Worm (Caenorhabditis elegans) whole organism, L1 larva: ENCODE data around the gene cone-1.

Experiments
- C16A3.4 ChIP-seq: fragments of 150-350 bp; optimal IDR thresholded peaks from 2 replicates; lab custom pipeline; 2014; ENCODE audit warnings: missing biosample characterization, missing genetic modification characterization
- aha-1 ChIP-seq: fragments of 150-350 bp; optimal IDR thresholded peaks from 2 replicates; lab custom pipeline; 2014; ENCODE audit warnings: missing biosample characterization, missing genetic modification characterization
- ama-1 ChIP-seq: fragments of 150-350 bp; optimal IDR thresholded peaks from 2 replicates; lab custom pipeline; 2014
- blmp-1 ChIP-seq: fragments of 150-350 bp; optimal IDR thresholded peaks from 2 replicates; lab custom pipeline; 2014; ENCODE audit warnings: missing biosample characterization, missing genetic modification characterization
- ceh-88 ChIP-seq: fragments of 200-800 bp; sonication (Bioruptor generic); IDR thresholded peaks from 2 replicates; pipeline ENCODE4 v1.3.6; 2022; ENCODE audit warnings: missing genetic modification characterization, missing compliant biosample characterization
- ceh-90 ChIP-seq: sonication (generic microtip); optimal IDR thresholded peaks from 2 replicates; lab custom pipeline; 2016; ENCODE audit warnings: missing genetic modification characterization, missing compliant biosample characterization
- ces-1 ChIP-seq: fragments of 150-350 bp; optimal IDR thresholded peaks from 2 replicates; lab custom pipeline; 2014; ENCODE audit warnings: missing biosample characterization, missing genetic modification reagents, missing genetic modification characterization
- dpl-1 ChIP-seq, 3 experiments: fragments of 150-350 bp in 2 of 3; sonication (generic microtip) in 1 of 3; optimal IDR thresholded peaks; 2 replicates each; lab custom pipeline; 2014 to 2017; ENCODE audit warnings: missing biosample characterization in 3 of 3, missing genetic modification characterization in 3 of 3, missing genetic modification reagents in 3 of 3
- dsc-1 ChIP-seq: sonication (generic microtip); optimal IDR thresholded peaks from 2 replicates; lab custom pipeline; 2016; ENCODE audit warnings: mild to moderate bottlenecking, missing genetic modification characterization, missing compliant biosample characterization
- efl-1 ChIP-seq, 4 experiments: fragments of 150-350 bp; optimal IDR thresholded peaks in 3 of 4; peaks in 1 of 4; 1 replicate in 1 of 4; 2 replicates in 3 of 4; lab custom pipeline; 2014; ENCODE audit warnings: missing biosample characterization in 2 of 4, missing genetic modification characterization in 2 of 4, missing genetic modification reagents in 2 of 4
- efl-3 ChIP-seq: fragments of 200-800 bp; sonication (Bioruptor generic); optimal IDR thresholded peaks from 2 replicates; lab custom pipeline; 2018; ENCODE audit warnings: mild to moderate bottlenecking, missing genetic modification characterization, missing compliant biosample characterization
- egl-13 ChIP-seq: sonication (generic microtip); optimal IDR thresholded peaks from 2 replicates; lab custom pipeline; 2016; ENCODE audit warnings: missing genotype, missing genetic modification reagents, missing genetic modification characterization, missing compliant biosample characterization
- elt-2 ChIP-seq: sonication (generic microtip); optimal IDR thresholded peaks from 2 replicates; lab custom pipeline; 2016; ENCODE audit warnings: missing genetic modification characterization, mild to moderate bottlenecking, inconsistent platforms, missing compliant biosample characterization, missing genetic modification reagents
- elt-3 ChIP-seq, 6 experiments: fragments of 150-350 bp in 1 of 6; sonication (generic microtip); optimal IDR thresholded peaks; 2 replicates each; lab custom pipeline; 2017 to 2018; ENCODE audit warnings: missing biosample characterization in 6 of 6, missing genetic modification characterization in 6 of 6, inconsistent platforms in 1 of 6
- fkh-8 ChIP-seq: sonication (generic microtip); optimal IDR thresholded peaks from 2 replicates; lab custom pipeline; 2016; ENCODE audit warnings: mild to moderate bottlenecking, missing genetic modification characterization, missing compliant biosample characterization
- fos-1 ChIP-seq: fragments of 150-350 bp; optimal IDR thresholded peaks from 2 replicates; lab custom pipeline; 2014; ENCODE audit warnings: missing biosample characterization, missing genetic modification characterization
- grh-1 ChIP-seq: fragments of 200-800 bp; sonication (Bioruptor generic); IDR thresholded peaks from 2 replicates; pipeline ENCODE4 v1.3.6; 2022; ENCODE audit warnings: missing genetic modification reagents, missing genetic modification characterization, missing compliant biosample characterization
- hlh-4 ChIP-seq: sonication (generic microtip); optimal IDR thresholded peaks from 2 replicates; lab custom pipeline; 2016; ENCODE audit warnings: mild to moderate bottlenecking, missing genetic modification characterization, missing compliant biosample characterization
- isw-1 ChIP-seq: fragments of 200-800 bp; sonication (Bioruptor generic); IDR thresholded peaks from 2 replicates; pipeline ENCODE4 v1.3.6; 2022; ENCODE audit warnings: missing genetic modification characterization, missing compliant biosample characterization
- jun-1 ChIP-seq: fragments of 150-350 bp; optimal IDR thresholded peaks from 2 replicates; lab custom pipeline; 2014; ENCODE audit warnings: missing biosample characterization, missing genetic modification reagents, missing genetic modification characterization
- lin-13 ChIP-seq: fragments of 150-350 bp; optimal IDR thresholded peaks from 2 replicates; lab custom pipeline; 2014; ENCODE audit warnings: missing biosample characterization, missing genetic modification reagents, missing genetic modification characterization
- lin-14 ChIP-seq: fragments of 200-800 bp; sonication (Bioruptor generic); optimal IDR thresholded peaks from 2 replicates; lab custom pipeline; 2018; ENCODE audit warnings: mild to moderate bottlenecking, missing genetic modification characterization, moderate library complexity, missing compliant biosample characterization
- lin-35 ChIP-seq, 2 experiments: fragments of 150-350 bp; optimal IDR thresholded peaks; 2 replicates each; lab custom pipeline; 2014; ENCODE audit warnings: missing biosample characterization in 2 of 2, missing genetic modification characterization in 2 of 2, missing genetic modification reagents in 2 of 2
- lir-3 ChIP-seq: sonication (generic microtip); optimal IDR thresholded peaks from 2 replicates; lab custom pipeline; 2016; ENCODE audit warnings: mild to moderate bottlenecking, missing genetic modification characterization, moderate library complexity, missing compliant biosample characterization; ENCODE audit not compliant: poor library complexity
- lsy-2 ChIP-seq, 2 experiments: fragments of 150-350 bp; optimal IDR thresholded peaks; 2 replicates each; lab custom pipeline; 2014; ENCODE audit warnings: missing biosample characterization in 2 of 2, missing genetic modification characterization in 2 of 2
- mab-9 ChIP-seq: fragments of 200-800 bp; sonication (Bioruptor generic); IDR thresholded peaks from 2 replicates; pipeline ENCODE4 v1.3.6; 2022; ENCODE audit warnings: missing genetic modification reagents, missing genetic modification characterization, missing compliant biosample characterization
- mdl-1 ChIP-seq, 2 experiments: fragments of 150-350 bp; optimal IDR thresholded peaks; 2 replicates each; lab custom pipeline; 2014 to 2017; ENCODE audit warnings: missing biosample characterization in 2 of 2, missing genetic modification characterization in 2 of 2, inconsistent platforms in 1 of 2
- mef-2 ChIP-seq: fragments of 150-350 bp; optimal IDR thresholded peaks from 2 replicates; lab custom pipeline; 2014; ENCODE audit warnings: missing biosample characterization, missing genetic modification characterization
- nhr-11 ChIP-seq: fragments of 150-350 bp; optimal IDR thresholded peaks from 2 replicates; lab custom pipeline; 2014; ENCODE audit warnings: missing biosample characterization, missing genetic modification characterization
- nhr-19 ChIP-seq: fragments of 200-800 bp; sonication (Bioruptor generic); conservative IDR thresholded peaks from 2 replicates; pipeline ENCODE4 v1.3.6; 2022; ENCODE audit warnings: missing genetic modification characterization, missing compliant biosample characterization
- nhr-237 ChIP-seq: fragments of 150-350 bp; optimal IDR thresholded peaks from 2 replicates; lab custom pipeline; 2014; ENCODE audit warnings: missing biosample characterization, missing genetic modification characterization
- nhr-71 ChIP-seq: sonication (generic microtip); optimal IDR thresholded peaks from 2 replicates; lab custom pipeline; 2016; ENCODE audit warnings: mild to moderate bottlenecking, missing genetic modification characterization, moderate library complexity, missing compliant biosample characterization
- nhr-76 ChIP-seq: sonication (generic microtip); optimal IDR thresholded peaks from 2 replicates; lab custom pipeline; 2017; ENCODE audit warnings: missing biosample characterization, missing genetic modification characterization
- nhr-77 ChIP-seq: fragments of 150-350 bp; optimal IDR thresholded peaks from 2 replicates; lab custom pipeline; 2014; ENCODE audit warnings: missing biosample characterization, missing genetic modification characterization
- nhr-84 ChIP-seq: sonication (generic microtip); optimal IDR thresholded peaks from 2 replicates; lab custom pipeline; 2017; ENCODE audit warnings: missing biosample characterization, missing genetic modification characterization
- pqm-1 ChIP-seq: sonication (generic microtip); optimal IDR thresholded peaks from 3 replicates; lab custom pipeline; 2017; ENCODE audit warnings: missing biosample characterization, missing genetic modification characterization
- skn-1 ChIP-seq: fragments of 150-350 bp; optimal IDR thresholded peaks from 2 replicates; lab custom pipeline; 2014; ENCODE audit warnings: missing biosample characterization, missing genetic modification characterization
- snpc-4 ChIP-seq: fragments of 150-350 bp; optimal IDR thresholded peaks from 2 replicates; lab custom pipeline; 2014; ENCODE audit warnings: missing biosample characterization, missing genetic modification characterization
- snu-23 ChIP-seq: sonication (generic microtip); optimal IDR thresholded peaks from 2 replicates; lab custom pipeline; 2016; ENCODE audit warnings: missing genetic modification characterization, missing compliant biosample characterization
- sup-37 ChIP-seq: fragments of 200-800 bp; sonication (Bioruptor generic); optimal IDR thresholded peaks from 2 replicates; lab custom pipeline; 2018; ENCODE audit warnings: mild to moderate bottlenecking, missing genetic modification characterization, missing compliant biosample characterization
- swsn-7 ChIP-seq: sonication (generic microtip); optimal IDR thresholded peaks from 2 replicates; lab custom pipeline; 2016; ENCODE audit warnings: missing genetic modification characterization, missing compliant biosample characterization
- tbx-2 ChIP-seq: sonication (generic microtip); optimal IDR thresholded peaks from 2 replicates; lab custom pipeline; 2016; ENCODE audit warnings: missing genetic modification characterization, missing compliant biosample characterization
- unc-130 ChIP-seq: fragments of 150-350 bp; optimal IDR thresholded peaks from 2 replicates; lab custom pipeline; 2017; ENCODE audit warnings: missing biosample characterization, missing genetic modification characterization, inconsistent platforms
- unc-30 ChIP-seq: sonication (generic microtip); optimal IDR thresholded peaks from 2 replicates; lab custom pipeline; 2017; ENCODE audit warnings: missing biosample characterization, missing genetic modification characterization
- unc-86 ChIP-seq: sonication (generic microtip); optimal IDR thresholded peaks from 2 replicates; lab custom pipeline; 2016; ENCODE audit warnings: missing genetic modification characterization, missing compliant biosample characterization
- unc-98 ChIP-seq: fragments of 200-800 bp; sonication (Bioruptor generic); IDR thresholded peaks from 2 replicates; pipeline ENCODE4 v1.3.6; 2022; ENCODE audit warnings: missing genetic modification characterization, missing compliant biosample characterization
- vab-15 ChIP-seq: sonication (generic microtip); optimal IDR thresholded peaks from 2 replicates; lab custom pipeline; 2017; ENCODE audit warnings: missing genotype, mild to moderate bottlenecking, missing genetic modification characterization, missing compliant biosample characterization
- xbp-1 ChIP-seq: sonication (generic microtip); optimal IDR thresholded peaks from 2 replicates; lab custom pipeline; 2016; ENCODE audit warnings: missing genetic modification characterization, missing compliant biosample characterization
- zag-1 ChIP-seq: fragments of 150-350 bp; optimal IDR thresholded peaks from 2 replicates; lab custom pipeline; 2014; ENCODE audit warnings: missing biosample characterization, missing genetic modification characterization
- ztf-4 ChIP-seq: fragments of 150-350 bp; optimal IDR thresholded peaks from 2 replicates; lab custom pipeline; 2014; ENCODE audit warnings: missing biosample characterization, missing genetic modification characterization

The cone-1 gene

DNA sequence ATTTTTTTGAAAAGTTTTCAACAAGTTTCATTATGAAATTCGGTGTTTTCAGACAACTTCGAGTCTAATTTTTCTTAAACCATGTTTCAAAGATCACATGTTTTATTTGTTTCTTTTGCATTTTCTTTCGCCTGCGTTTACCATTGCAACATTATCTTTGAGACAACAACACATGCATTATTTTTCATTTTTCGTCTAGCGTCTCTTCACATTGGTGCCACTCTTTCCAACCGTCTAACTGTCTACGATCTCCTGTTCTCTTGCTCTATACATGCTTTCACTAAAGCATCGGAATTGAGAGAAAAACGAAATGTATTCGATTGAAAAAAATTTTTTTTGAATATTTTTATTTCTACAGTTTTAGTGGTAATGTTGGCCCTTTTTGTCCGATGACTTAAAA is 48.1 kb downstream of the cone-1 start (continued):
- no peak for TF ChIP-seq nhr-84 (tag; lab: Kevin White, UChicago)
- no peak for TF ChIP-seq unc-98 (GFP tag; lab: Robert Waterston, UW)
- TF ChIP-seq nhr-19, result no peak; the same call in 1 of the 2 replicates
- no peak for TF ChIP-seq nhr-77 (tag; lab: Kevin White, UChicago)
- TF ChIP-seq lsy-2 (tag; optimal IDR thresholded peaks at IDR 0.05; lab: Kevin White, UChicago), result peak; percentile 76 to 77
- peak; percentile 14 for TF ChIP-seq C16A3.4 (tag; lab: Kevin White, UChicago)
- TF ChIP-seq fos-1 (tag; lab: Kevin White, UChicago), result peak; percentile 13
- peak; percentile 80 for TF ChIP-seq nhr-71 (tag; lab: Kevin White, UChicago)
- TF ChIP-seq pqm-1 (tag; lab: Kevin White, UChicago), result no peak
- TF ChIP-seq xbp-1 (tag; lab: Kevin White, UChicago), result peak; percentile 29
- TF ChIP-seq nhr-11, result no peak
- TF ChIP-seq snu-23, result peak; percentile 76
- TF ChIP-seq unc-30, result no peak
- TF ChIP-seq lin-14 (GFP tag; lab: Kevin White, UChicago), result peak; percentile 83
- peak; percentile 15 for TF ChIP-seq jun-1 (tag; lab: Kevin White, UChicago)
- TF ChIP-seq ceh-90 (tag; lab: Kevin White, UChicago), result no peak
- TF ChIP-seq dpl-1 (GFP tag; optimal IDR thresholded peaks at IDR 0.05; lab: Kevin White, UChicago), result peak in 2 of 3 experiments; percentile 51 to 53
- peak; percentile 21 for TF ChIP-seq unc-86 (tag; lab: Kevin White, UChicago)
- no peak for TF ChIP-seq vab-15 (tag; lab: Kevin White, UChicago)
- TF ChIP-seq fkh-8 (tag; lab: Kevin White, UChicago), result peak; percentile 16
- no peak for TF ChIP-seq nhr-76 (tag; lab: Kevin White, UChicago)
- no peak for TF ChIP-seq zag-1
- peak in 1 of 2 experiments; percentile 71 for TF ChIP-seq mdl-1 (tag; optimal IDR thresholded peaks at IDR 0.05; lab: Kevin White, UChicago)
- peak; percentile 28 for TF ChIP-seq dsc-1 (tag; lab: Kevin White, UChicago)
- TF ChIP-seq unc-130 (tag; lab: Kevin White, UChicago), result no peak
- TF ChIP-seq swsn-7 (tag; lab: Kevin White, UChicago), result peak; percentile 66
- TF ChIP-seq nhr-237 (tag; lab: Kevin White, UChicago), result no peak
- peak in 1 of 6 experiments; percentile 28 for TF ChIP-seq elt-3 (tag; optimal IDR thresholded peaks at IDR 0.05; lab: Kevin White, UChicago)
- TF ChIP-seq hlh-4 (tag; lab: Kevin White, UChicago), result no peak
- TF ChIP-seq tbx-2, result peak; percentile 62
- peak; percentile 91 for TF ChIP-seq blmp-1 (tag; lab: Kevin White, UChicago)
- TF ChIP-seq, all 84 proteins: peak for 29

DNA sequence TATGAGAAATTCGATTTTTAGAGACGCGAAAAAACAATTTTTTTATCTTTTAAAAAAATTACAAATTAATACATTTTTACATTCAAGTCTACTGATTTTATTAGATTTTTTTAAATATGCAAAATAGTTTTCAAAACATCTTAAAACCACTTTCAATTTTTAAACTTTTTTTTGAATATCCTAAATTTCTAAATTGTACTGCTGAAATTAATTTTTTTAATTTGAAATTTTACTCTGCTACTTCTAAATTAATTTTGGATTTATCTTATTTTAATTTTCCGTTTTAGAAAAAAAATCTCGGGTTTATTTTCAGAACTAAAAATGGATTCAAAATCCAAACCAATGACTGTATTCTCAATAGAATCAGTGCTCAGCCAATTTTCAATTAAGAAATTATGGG is 48.6 kb downstream of the cone-1 start, which contains the start of gene Y71H2B.8:
Gene Y71H2B.8 (plus strand): TSS at position 301 of the 400 bp plus-strand sequence.
- TF ChIP-seq skn-1 (tag; lab: Kevin White, UChicago), result no peak
- no peak for TF ChIP-seq ces-1
- TF ChIP-seq grh-1 (GFP tag; lab: Robert Waterston, UW), result no peak
- TF ChIP-seq snpc-4 (tag; lab: Kevin White, UChicago), result no peak
- TF ChIP-seq ceh-88 (GFP tag; lab: Robert Waterston, UW), result no peak
- TF ChIP-seq, all 84 proteins: peak for 0

DNA sequence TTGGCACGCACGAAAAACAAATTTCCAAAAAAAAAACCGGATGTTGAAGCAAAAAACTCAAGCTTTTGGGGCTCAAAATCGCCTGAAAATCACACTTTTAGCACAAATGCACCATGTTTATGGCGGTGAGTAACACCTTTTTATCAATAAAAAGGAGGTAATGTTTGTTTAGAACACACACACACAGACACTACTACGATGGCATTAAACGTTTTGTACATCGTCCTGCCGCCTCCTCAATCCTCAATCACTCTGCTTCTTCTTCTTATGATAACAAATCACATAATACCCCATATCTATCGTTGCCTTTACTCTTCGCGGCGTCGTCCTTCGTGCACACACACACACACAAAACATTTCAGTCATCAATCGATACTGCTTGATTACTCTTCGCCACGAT is 55.8 kb downstream of the cone-1 start, which contains the start of gene gpa-17:
Gene gpa-17 (plus strand): TSS at position 363 of the 400 bp plus-strand sequence.
- no peak for TF ChIP-seq jun-1 (tag; lab: Kevin White, UChicago)
- TF ChIP-seq isw-1 (GFP tag; lab: Robert Waterston, UW), result no peak
- no peak for TF ChIP-seq unc-30
- no peak for TF ChIP-seq sup-37
- no peak for TF ChIP-seq egl-13
- TF ChIP-seq pqm-1 (tag; lab: Kevin White, UChicago), result peak; percentile 3
- TF ChIP-seq lin-13 (GFP tag; lab: Kevin White, UChicago), result no peak
- peak; percentile 18 for TF ChIP-seq elt-2 (tag; lab: Kevin White, UChicago)
- TF ChIP-seq ama-1 (lab: Kevin White, UChicago), result no peak
- TF ChIP-seq aha-1, result no peak
- no peak for TF ChIP-seq grh-1 (GFP tag; lab: Robert Waterston, UW)
- TF ChIP-seq nhr-71 (tag; lab: Kevin White, UChicago), result no peak
- TF ChIP-seq nhr-77 (tag; lab: Kevin White, UChicago), result no peak
- no peak for TF ChIP-seq zag-1
- TF ChIP-seq ztf-4, result no peak
- no peak for TF ChIP-seq ceh-88 (GFP tag; lab: Robert Waterston, UW)
- TF ChIP-seq dpl-1 (GFP tag; optimal IDR thresholded peaks at IDR 0.05; lab: Kevin White, UChicago), result no peak
- peak in 1 of 2 experiments; percentile 24 for TF ChIP-seq lin-35 (GFP tag; optimal IDR thresholded peaks at IDR 0.05; lab: Kevin White, UChicago)
- no peak for TF ChIP-seq efl-1 (optimal IDR thresholded peaks at IDR 0.05; lab: Kevin White, UChicago)
- peak in 1 of 2 experiments; percentile 63 for TF ChIP-seq efl-1 (GFP tag; optimal IDR thresholded peaks at IDR 0.05 in 1 of 2; lab: Kevin White, UChicago)
- no peak for TF ChIP-seq snpc-4 (tag; lab: Kevin White, UChicago)
- no peak for TF ChIP-seq efl-3
- no peak for TF ChIP-seq mef-2 (tag; lab: Kevin White, UChicago)
- no peak for TF ChIP-seq lir-3
- no peak for TF ChIP-seq mab-9 (GFP tag; lab: Robert Waterston, UW)
